Fruit fly (Drosophila melanogaster): ENCODE measurements around the gene CG31007.

The CG31007 gene

dm6 chr3R:31019662-31020061, 27.4 kb upstream of the CG31007 start (continued):
- TF ChIP-seq Jarid2 (GFP tag; optimal IDR thresholded peaks at IDR 0.05) (no peak), bowl (GFP tag; IDR thresholded peaks at IDR 0.05) (no peak), CG6689 (GFP tag; IDR thresholded peaks at IDR 0.05) (no peak), HLH3B (GFP tag; IDR thresholded peaks at IDR 0.05) (peak; percentile 33; the same call in 1 of the 2 replicates), CG7928 (GFP tag; optimal IDR thresholded peaks at IDR 0.05) (no peak), Aef1 (GFP tag; IDR thresholded peaks at IDR 0.05) (peak; percentile 50), CG1602 (GFP tag; optimal IDR thresholded peaks at IDR 0.05) (no peak), stwl (tag; optimal IDR thresholded peaks at IDR 0.05) (no peak), CG14667 (GFP tag; IDR thresholded peaks at IDR 0.05) (0 out of 2 replicates have a peak, but pooled peaks have one; percentile 13), row (GFP tag; IDR thresholded peaks at IDR 0.05) (peak; percentile 69; the same call in 2 of the 3 replicates), CG10543 (GFP tag; optimal IDR thresholded peaks at IDR 0.05) (no peak), CG2120 (GFP tag; optimal IDR thresholded peaks at IDR 0.05) (peak; percentile 3), NFAT (GFP tag; IDR thresholded peaks at IDR 0.05) (no peak), Hmr (GFP tag; optimal IDR thresholded peaks at IDR 0.05) (peak; percentile 1), Dll (GFP tag; IDR thresholded peaks at IDR 0.05; ENCODE audit: partially characterized antibody) (no peak), gem (tag; optimal IDR thresholded peaks at IDR 0.05) (peak; percentile 57), CG7839 (tag; optimal IDR thresholded peaks at IDR 0.05) (peak; percentile 46), CG9876 (GFP tag; optimal IDR thresholded peaks at IDR 0.05) (no peak), sima (GFP tag; optimal IDR thresholded peaks at IDR 0.05) (no peak), E2f1 (GFP tag; IDR thresholded peaks at IDR 0.05) (no peak), salm (tag; optimal IDR thresholded peaks at IDR 0.05) (no peak), oc (tag; optimal IDR thresholded peaks at IDR 0.05) (no peak), grau (tag; optimal IDR thresholded peaks at IDR 0.05) (peak; percentile 13), B-H2 (GFP tag; optimal IDR thresholded peaks at IDR 0.05) (no peak), CG16863 (GFP tag; optimal IDR thresholded peaks at IDR 0.05) (no peak), abd-A (tag; optimal IDR thresholded peaks at IDR 0.05) (no peak), gcm2 (GFP tag; optimal IDR thresholded peaks at IDR 0.05) (no peak), tio (GFP tag; optimal IDR thresholded peaks at IDR 0.05) (peak; percentile 18), Trl (optimal IDR thresholded peaks at IDR 0.05) (no peak), Trl (GFP tag; optimal IDR thresholded peaks at IDR 0.05) (no peak), eve (GFP tag; optimal IDR thresholded peaks at IDR 0.05) (no peak), NfI (GFP tag; optimal IDR thresholded peaks at IDR 0.05) (no peak), CG17359 (tag; optimal IDR thresholded peaks at IDR 0.05) (peak; percentile 39), aop (GFP tag; IDR thresholded peaks at IDR 0.05) (no peak), Tbp (GFP tag; optimal IDR thresholded peaks at IDR 0.05) (no peak), CG14965 (GFP tag; optimal IDR thresholded peaks at IDR 0.05; ENCODE audit: borderline replicate concordance) (no peak), en (GFP tag; optimal IDR thresholded peaks at IDR 0.05) (no peak), unc-4 (GFP tag; IDR thresholded peaks at IDR 0.05; ENCODE audit: partially characterized antibody) (no peak), h (optimal IDR thresholded peaks at IDR 0.05) (no peak), CG6683 (GFP tag; optimal IDR thresholded peaks at IDR 0.05) (no peak), CTCF (GFP tag; optimal IDR thresholded peaks at IDR 0.05) (no peak), Optix (GFP tag; IDR thresholded peaks at IDR 0.05) (no peak), vfl (GFP tag; optimal IDR thresholded peaks at IDR 0.05) (no peak), CG4707 (GFP tag; optimal IDR thresholded peaks at IDR 0.05) (no peak), pan (optimal IDR thresholded peaks at IDR 0.05) (no peak), pan (GFP tag; optimal IDR thresholded peaks at IDR 0.05 in 1 of 2, IDR thresholded peaks at IDR 0.05 in 1 of 2) (peak in 1 of 2 experiments; percentile 50), CG12071 (GFP tag; optimal IDR thresholded peaks at IDR 0.05) (no peak), slbo (GFP tag; IDR thresholded peaks at IDR 0.05) (peak; percentile 69), CG3847 (GFP tag; IDR thresholded peaks at IDR 0.05) (no peak), CG31365 (tag; optimal IDR thresholded peaks at IDR 0.05) (no peak), CG3726 (GFP tag; IDR thresholded peaks at IDR 0.05) (no peak), rib (GFP tag; IDR thresholded peaks at IDR 0.05) (no peak), Dref (GFP tag; IDR thresholded peaks at IDR 0.05) (no peak), tgo (GFP tag; IDR thresholded peaks at IDR 0.05) (peak; percentile 53; the same call in 2 of the 3 replicates)
